Worm (Caenorhabditis elegans) whole organism, L1 larva: ENCODE measurements around the gene daf-6.

ENCODE experiments used
- C04F5.9 ChIP-seq: sonication (generic microtip); optimal IDR thresholded peaks from 2 replicates; lab custom pipeline; 2016; ENCODE audit warnings: missing genetic modification characterization, missing compliant biosample characterization
- C34B4.2 ChIP-seq: sonication (generic microtip); optimal IDR thresholded peaks from 2 replicates; lab custom pipeline; 2017; ENCODE audit warnings: mild to moderate bottlenecking, missing genetic modification characterization, missing compliant biosample characterization
- F16B12.6 ChIP-seq: fragments of 150-350 bp; optimal IDR thresholded peaks from 2 replicates; lab custom pipeline; 2014; ENCODE audit warnings: missing biosample characterization, missing genetic modification characterization
- aly-2 ChIP-seq: fragments of 150-350 bp; optimal IDR thresholded peaks from 2 replicates; lab custom pipeline; 2014; ENCODE audit warnings: missing biosample characterization, missing genetic modification characterization
- ama-1 ChIP-seq: fragments of 150-350 bp; optimal IDR thresholded peaks from 2 replicates; lab custom pipeline; 2014
- blmp-1 ChIP-seq: fragments of 150-350 bp; optimal IDR thresholded peaks from 2 replicates; lab custom pipeline; 2014; ENCODE audit warnings: missing biosample characterization, missing genetic modification characterization
- ceh-63 ChIP-seq: fragments of 200-800 bp; sonication (Bioruptor generic); optimal IDR thresholded peaks from 2 replicates; lab custom pipeline; 2018; ENCODE audit warnings: mild to moderate bottlenecking, missing genetic modification characterization, missing compliant biosample characterization
- ceh-82 ChIP-seq, 3 experiments: fragments of 150-350 bp in 1 of 3; sonication (generic microtip) in 2 of 3; optimal IDR thresholded peaks; 2 replicates each; lab custom pipeline; 2014 to 2017; ENCODE audit warnings: missing biosample characterization in 3 of 3, missing genetic modification characterization in 3 of 3
- ceh-88 ChIP-seq: fragments of 200-800 bp; sonication (Bioruptor generic); IDR thresholded peaks from 2 replicates; pipeline ENCODE4 v1.3.6; 2022; ENCODE audit warnings: missing genetic modification characterization, missing compliant biosample characterization
- ces-1 ChIP-seq: fragments of 150-350 bp; optimal IDR thresholded peaks from 2 replicates; lab custom pipeline; 2014; ENCODE audit warnings: missing biosample characterization, missing genetic modification reagents, missing genetic modification characterization
- dsc-1 ChIP-seq: sonication (generic microtip); optimal IDR thresholded peaks from 2 replicates; lab custom pipeline; 2016; ENCODE audit warnings: mild to moderate bottlenecking, missing genetic modification characterization, missing compliant biosample characterization
- efl-1 ChIP-seq, 4 experiments: fragments of 150-350 bp; optimal IDR thresholded peaks in 3 of 4; peaks in 1 of 4; 1 replicate in 1 of 4; 2 replicates in 3 of 4; lab custom pipeline; 2014; ENCODE audit warnings: missing biosample characterization in 2 of 4, missing genetic modification characterization in 2 of 4, missing genetic modification reagents in 2 of 4
- egl-13 ChIP-seq: sonication (generic microtip); optimal IDR thresholded peaks from 2 replicates; lab custom pipeline; 2016; ENCODE audit warnings: missing genotype, missing genetic modification reagents, missing genetic modification characterization, missing compliant biosample characterization
- elt-2 ChIP-seq: sonication (generic microtip); optimal IDR thresholded peaks from 2 replicates; lab custom pipeline; 2016; ENCODE audit warnings: missing genetic modification characterization, mild to moderate bottlenecking, inconsistent platforms, missing compliant biosample characterization, missing genetic modification reagents
- ets-5 ChIP-seq: fragments of 200-800 bp; sonication (Bioruptor generic); IDR thresholded peaks from 2 replicates; pipeline ENCODE4 v1.3.6; 2022; ENCODE audit warnings: missing genetic modification characterization, missing compliant biosample characterization
- fkh-10 ChIP-seq: sonication (generic microtip); optimal IDR thresholded peaks from 2 replicates; lab custom pipeline; 2017; ENCODE audit warnings: missing biosample characterization, missing genetic modification reagents, missing genetic modification characterization
- fos-1 ChIP-seq: fragments of 150-350 bp; optimal IDR thresholded peaks from 2 replicates; lab custom pipeline; 2014; ENCODE audit warnings: missing biosample characterization, missing genetic modification characterization
- grh-1 ChIP-seq: fragments of 200-800 bp; sonication (Bioruptor generic); IDR thresholded peaks from 2 replicates; pipeline ENCODE4 v1.3.6; 2022; ENCODE audit warnings: missing genetic modification reagents, missing genetic modification characterization, missing compliant biosample characterization
- hlh-17 ChIP-seq: fragments of 200-800 bp; sonication (Bioruptor generic); optimal IDR thresholded peaks from 2 replicates; lab custom pipeline; 2018; ENCODE audit warnings: missing genetic modification characterization, mild to moderate bottlenecking, missing compliant biosample characterization, moderate library complexity, borderline replicate concordance
- hpl-2 ChIP-seq: fragments of 150-350 bp; optimal IDR thresholded peaks from 2 replicates; lab custom pipeline; 2014; ENCODE audit warnings: missing biosample characterization, missing genetic modification reagents, missing genetic modification characterization
- lin-15B ChIP-seq: fragments of 150-350 bp; sonication (generic microtip); optimal IDR thresholded peaks from 3 replicates; lab custom pipeline; 2014; ENCODE audit warnings: missing biosample characterization, missing genetic modification characterization
- lin-35 ChIP-seq, 2 experiments: fragments of 150-350 bp; optimal IDR thresholded peaks; 2 replicates each; lab custom pipeline; 2014; ENCODE audit warnings: missing biosample characterization in 2 of 2, missing genetic modification characterization in 2 of 2, missing genetic modification reagents in 2 of 2
- lin-39 ChIP-seq: fragments of 150-350 bp; optimal IDR thresholded peaks from 2 replicates; lab custom pipeline; 2014; ENCODE audit warnings: missing biosample characterization, missing genetic modification reagents, missing genetic modification characterization
- lir-3 ChIP-seq: sonication (generic microtip); optimal IDR thresholded peaks from 2 replicates; lab custom pipeline; 2016; ENCODE audit warnings: mild to moderate bottlenecking, missing genetic modification characterization, moderate library complexity, missing compliant biosample characterization; ENCODE audit not compliant: poor library complexity
- mdl-1 ChIP-seq, 2 experiments: fragments of 150-350 bp; optimal IDR thresholded peaks; 2 replicates each; lab custom pipeline; 2014 to 2017; ENCODE audit warnings: missing biosample characterization in 2 of 2, missing genetic modification characterization in 2 of 2, inconsistent platforms in 1 of 2
- mef-2 ChIP-seq: fragments of 150-350 bp; optimal IDR thresholded peaks from 2 replicates; lab custom pipeline; 2014; ENCODE audit warnings: missing biosample characterization, missing genetic modification characterization
- mep-1 ChIP-seq: fragments of 150-350 bp; optimal IDR thresholded peaks from 2 replicates; lab custom pipeline; 2014; ENCODE audit warnings: missing biosample characterization, missing genetic modification characterization
- nhr-11 ChIP-seq: fragments of 150-350 bp; optimal IDR thresholded peaks from 2 replicates; lab custom pipeline; 2014; ENCODE audit warnings: missing biosample characterization, missing genetic modification characterization
- nhr-12 ChIP-seq: sonication (generic microtip); optimal IDR thresholded peaks from 2 replicates; lab custom pipeline; 2017; ENCODE audit warnings: missing biosample characterization, missing genetic modification characterization
- nhr-19 ChIP-seq: fragments of 200-800 bp; sonication (Bioruptor generic); conservative IDR thresholded peaks from 2 replicates; pipeline ENCODE4 v1.3.6; 2022; ENCODE audit warnings: missing genetic modification characterization, missing compliant biosample characterization
- nhr-20 ChIP-seq: sonication (generic microtip); optimal IDR thresholded peaks from 2 replicates; lab custom pipeline; 2016; ENCODE audit warnings: mild to moderate bottlenecking, missing genetic modification characterization, missing compliant biosample characterization
- nhr-237 ChIP-seq: fragments of 150-350 bp; optimal IDR thresholded peaks from 2 replicates; lab custom pipeline; 2014; ENCODE audit warnings: missing biosample characterization, missing genetic modification characterization
- nhr-71 ChIP-seq: sonication (generic microtip); optimal IDR thresholded peaks from 2 replicates; lab custom pipeline; 2016; ENCODE audit warnings: mild to moderate bottlenecking, missing genetic modification characterization, moderate library complexity, missing compliant biosample characterization
- pag-3 ChIP-seq: sonication (generic microtip); optimal IDR thresholded peaks from 2 replicates; lab custom pipeline; 2017; ENCODE audit warnings: missing genetic modification characterization, mild to moderate bottlenecking, missing compliant biosample characterization, antibody characterized with exemption, borderline replicate concordance; ENCODE audit not compliant: insufficient read depth
- pqm-1 ChIP-seq: sonication (generic microtip); optimal IDR thresholded peaks from 3 replicates; lab custom pipeline; 2017; ENCODE audit warnings: missing biosample characterization, missing genetic modification characterization
- rnt-1 ChIP-seq: sonication (generic microtip); optimal IDR thresholded peaks from 2 replicates; lab custom pipeline; 2016; ENCODE audit warnings: mild to moderate bottlenecking, missing genetic modification characterization, moderate library complexity, missing compliant biosample characterization
- skn-1 ChIP-seq: fragments of 150-350 bp; optimal IDR thresholded peaks from 2 replicates; lab custom pipeline; 2014; ENCODE audit warnings: missing biosample characterization, missing genetic modification characterization
- snpc-4 ChIP-seq: fragments of 150-350 bp; optimal IDR thresholded peaks from 2 replicates; lab custom pipeline; 2014; ENCODE audit warnings: missing biosample characterization, missing genetic modification characterization
- sox-4 ChIP-seq: sonication (generic microtip); optimal IDR thresholded peaks from 2 replicates; lab custom pipeline; 2016; ENCODE audit warnings: missing genetic modification characterization, missing compliant biosample characterization
- swsn-7 ChIP-seq: sonication (generic microtip); optimal IDR thresholded peaks from 2 replicates; lab custom pipeline; 2016; ENCODE audit warnings: missing genetic modification characterization, missing compliant biosample characterization
- tbx-2 ChIP-seq: sonication (generic microtip); optimal IDR thresholded peaks from 2 replicates; lab custom pipeline; 2016; ENCODE audit warnings: missing genetic modification characterization, missing compliant biosample characterization
- unc-130 ChIP-seq: fragments of 150-350 bp; optimal IDR thresholded peaks from 2 replicates; lab custom pipeline; 2017; ENCODE audit warnings: missing biosample characterization, missing genetic modification characterization, inconsistent platforms
- unc-86 ChIP-seq: sonication (generic microtip); optimal IDR thresholded peaks from 2 replicates; lab custom pipeline; 2016; ENCODE audit warnings: missing genetic modification characterization, missing compliant biosample characterization
- unc-98 ChIP-seq: fragments of 200-800 bp; sonication (Bioruptor generic); IDR thresholded peaks from 2 replicates; pipeline ENCODE4 v1.3.6; 2022; ENCODE audit warnings: missing genetic modification characterization, missing compliant biosample characterization
- vab-15 ChIP-seq: sonication (generic microtip); optimal IDR thresholded peaks from 2 replicates; lab custom pipeline; 2017; ENCODE audit warnings: missing genotype, mild to moderate bottlenecking, missing genetic modification characterization, missing compliant biosample characterization
- xbp-1 ChIP-seq: sonication (generic microtip); optimal IDR thresholded peaks from 2 replicates; lab custom pipeline; 2016; ENCODE audit warnings: missing genetic modification characterization, missing compliant biosample characterization
- zag-1 ChIP-seq: fragments of 150-350 bp; optimal IDR thresholded peaks from 2 replicates; lab custom pipeline; 2014; ENCODE audit warnings: missing biosample characterization, missing genetic modification characterization
- zip-4 ChIP-seq: fragments of 200-800 bp; sonication (Bioruptor generic); optimal IDR thresholded peaks from 2 replicates; lab custom pipeline; 2018; ENCODE audit warnings: mild to moderate bottlenecking, missing genetic modification characterization, moderate library complexity, missing compliant biosample characterization
- ztf-4 ChIP-seq: fragments of 150-350 bp; optimal IDR thresholded peaks from 2 replicates; lab custom pipeline; 2014; ENCODE audit warnings: missing biosample characterization, missing genetic modification characterization

daf-6 gene

ce11 chrX:14853712-14854217 lies 34.5 kb upstream of the daf-6 start, which contains the start of the genes C27C12.1 and C27C12.4 (continued):
- TF ChIP-seq nhr-20 (tag; lab: Kevin White, UChicago) (peak; percentile 93), lin-39 (tag; lab: Kevin White, UChicago) (peak; percentile 54), lin-15B (tag; lab: Kevin White, UChicago) (peak; percentile 50), blmp-1 (peak; percentile 59), C34B4.2 (no peak), mep-1 (peak; percentile 93), egl-13 (tag; lab: Kevin White, UChicago) (peak; percentile 79), unc-98 (peak; percentile 55; the same call in 1 of the 2 replicates), ztf-4 (peak; percentile 73), ets-5 (GFP tag; lab: Robert Waterston, UW) (no peak), grh-1 (peak; percentile 67), skn-1 (peak; percentile 73), vab-15 (tag; lab: Kevin White, UChicago) (no peak), fos-1 (peak; percentile 55), xbp-1 (peak; percentile 83), ceh-88 (GFP tag; lab: Robert Waterston, UW) (0 out of 2 replicates have a peak, but pooled peaks have one; percentile 47), lir-3 (tag; lab: Kevin White, UChicago) (peak; percentile 93), fkh-10 (GFP tag; lab: Kevin White, UChicago) (peak; percentile 90), efl-1 (optimal IDR thresholded peaks at IDR 0.05; lab: Kevin White, UChicago) (peak; percentile 80 to 86), efl-1 (GFP tag; optimal IDR thresholded peaks at IDR 0.05 in 1 of 2; lab: Kevin White, UChicago) (peak; percentile 67 to 95), aly-2 (peak; percentile 45), pag-3 (tag; lab: Kevin White, UChicago) (no peak), ama-1 (lab: Kevin White, UChicago) (no peak), swsn-7 (tag; lab: Kevin White, UChicago) (peak; percentile 89), F16B12.6 (peak; percentile 99), nhr-71 (peak; percentile 95), unc-86 (tag; lab: Kevin White, UChicago) (peak; percentile 83), unc-130 (tag; lab: Kevin White, UChicago) (peak; percentile 84), nhr-19 (GFP tag; lab: Robert Waterston, UW) (peak; percentile 88), snpc-4 (tag; lab: Kevin White, UChicago) (peak; percentile 86), nhr-12 (tag; lab: Kevin White, UChicago) (no peak), hlh-17 (GFP tag; lab: Kevin White, UChicago) (no peak), mef-2 (peak; percentile 27), ceh-82 (tag; optimal IDR thresholded peaks at IDR 0.05; lab: Kevin White, UChicago) (peak; percentile 82 to 90 (median 84)), tbx-2 (tag; lab: Kevin White, UChicago) (peak; percentile 94), pqm-1 (tag; lab: Kevin White, UChicago) (no peak), zag-1 (tag; lab: Kevin White, UChicago) (no peak), ceh-63 (GFP tag; lab: Kevin White, UChicago) (no peak), sox-4 (peak; percentile 59), hpl-2 (peak; percentile 13), mdl-1 (tag; optimal IDR thresholded peaks at IDR 0.05; lab: Kevin White, UChicago) (peak in 1 of 2 experiments; percentile 90), rnt-1 (peak; percentile 96), nhr-237 (no peak), ces-1 (GFP tag; lab: Kevin White, UChicago) (no peak), nhr-11 (tag; lab: Kevin White, UChicago) (peak; percentile 47), C04F5.9 (tag; lab: Kevin White, UChicago) (peak; percentile 61), dsc-1 (peak; percentile 83), elt-2 (peak; percentile 78), zip-4 (GFP tag; lab: Kevin White, UChicago) (peak; percentile 54), lin-35 (GFP tag; optimal IDR thresholded peaks at IDR 0.05; lab: Kevin White, UChicago) (peak; percentile 75 to 88)
